Worm (Caenorhabditis elegans): ENCODE measurements around the gene F44E5.4.
A peak's percentile ranks its signal among the peaks of the same experiment; 100 is the strongest.

The F44E5.4 gene

ce11 chrII:11720819-11721218, 38.3 kb downstream of the F44E5.4 start:
- TF ChIP-seq nhr-19 (GFP tag; conservative IDR thresholded peaks at IDR 0.05) (no peak), snu-23 (GFP tag; optimal IDR thresholded peaks at IDR 0.05) (no peak), hlh-4 (tag; optimal IDR thresholded peaks at IDR 0.05) (no peak), elt-3 (tag; optimal IDR thresholded peaks at IDR 0.05) (no peak)

ce11 chrII:11720102-11720501, 39.0 kb downstream of the F44E5.4 start, which contains the start of gene F13D12.3:
F13D12.3 (plus strand) TSS chrII:11720402.
- TF ChIP-seq skn-1 (tag; optimal IDR thresholded peaks at IDR 0.05) (no peak), nhr-77 (tag; optimal IDR thresholded peaks at IDR 0.05) (no peak)

- TF ChIP-seq tbx-2 (tag; optimal IDR thresholded peaks at IDR 0.05) (no peak), blmp-1 (tag; optimal IDR thresholded peaks at IDR 0.05) (peak; percentile 2), lsy-2 (tag; optimal IDR thresholded peaks at IDR 0.05) (peak; percentile 17 to 21), unc-30 (tag; optimal IDR thresholded peaks at IDR 0.05) (no peak), nhr-71 (tag; optimal IDR thresholded peaks at IDR 0.05) (peak; percentile 30), efl-3 (GFP tag; optimal IDR thresholded peaks at IDR 0.05) (no peak), snu-23 (GFP tag; optimal IDR thresholded peaks at IDR 0.05) (peak; percentile 15)
These were observed 39.6 kb downstream of the F44E5.4 start for ce11 chrII:11719533-11719932.

- TF ChIP-seq efl-1 (optimal IDR thresholded peaks at IDR 0.05) = no peak
- TF ChIP-seq efl-1 (GFP tag; optimal IDR thresholded peaks at IDR 0.05 in 1 of 2) = peak in 1 of 2 experiments; percentile 43
- peak; percentile 75 for TF ChIP-seq snpc-4 (tag; optimal IDR thresholded peaks at IDR 0.05)
- no peak for TF ChIP-seq lin-39 (tag; optimal IDR thresholded peaks at IDR 0.05)
These were observed 44.4 kb downstream of the F44E5.4 start for ce11 chrII:11714728-11715127.

- TF ChIP-seq lin-13 (GFP tag; optimal IDR thresholded peaks at IDR 0.05) (no peak), fkh-10 (GFP tag; optimal IDR thresholded peaks at IDR 0.05) (no peak), pqm-1 (tag; optimal IDR thresholded peaks at IDR 0.05) (no peak), Y116A8C.19 (tag; optimal IDR thresholded peaks at IDR 0.05; ENCODE audit: borderline replicate concordance) (no peak), C04F5.9 (tag; optimal IDR thresholded peaks at IDR 0.05) (no peak), lin-39 (tag; optimal IDR thresholded peaks at IDR 0.05) (peak; percentile 54), efl-3 (GFP tag; optimal IDR thresholded peaks at IDR 0.05) (no peak), F16B12.6 (tag; optimal IDR thresholded peaks at IDR 0.05) (no peak), egl-13 (tag; optimal IDR thresholded peaks at IDR 0.05) (no peak), nhr-20 (tag; optimal IDR thresholded peaks at IDR 0.05) (peak; percentile 37), hlh-4 (tag; optimal IDR thresholded peaks at IDR 0.05) (no peak), lin-14 (GFP tag; optimal IDR thresholded peaks at IDR 0.05) (peak; percentile 83), C34B4.2 (tag; optimal IDR thresholded peaks at IDR 0.05) (no peak), egl-27 (tag; optimal IDR thresholded peaks at IDR 0.05) (no peak), ztf-11 (tag; optimal IDR thresholded peaks at IDR 0.05) (no peak), unc-30 (tag; optimal IDR thresholded peaks at IDR 0.05) (no peak), unc-62 (GFP tag; optimal IDR thresholded peaks at IDR 0.05) (no peak), mep-1 (tag; optimal IDR thresholded peaks at IDR 0.05) (no peak), fkh-8 (tag; optimal IDR thresholded peaks at IDR 0.05) (peak; percentile 18), blmp-1 (tag; optimal IDR thresholded peaks at IDR 0.05) (no peak), mdl-1 (tag; optimal IDR thresholded peaks at IDR 0.05) (peak in 1 of 2 experiments; percentile 45), mef-2 (tag; optimal IDR thresholded peaks at IDR 0.05) (no peak), unc-98 (GFP tag; IDR thresholded peaks at IDR 0.05) (no peak), pax-3 (tag; optimal IDR thresholded peaks at IDR 0.05) (no peak), jun-1 (tag; optimal IDR thresholded peaks at IDR 0.05) (no peak), nhr-85 (tag) (no peak), irx-1 (tag; optimal IDR thresholded peaks at IDR 0.05) (no peak), nhr-28 (tag; optimal IDR thresholded peaks at IDR 0.05) (no peak), snpc-4 (tag; optimal IDR thresholded peaks at IDR 0.05) (no peak), alr-1 (tag; optimal IDR thresholded peaks at IDR 0.05; ENCODE audit: borderline replicate concordance) (no peak), pag-3 (tag; optimal IDR thresholded peaks at IDR 0.05; ENCODE audit: borderline replicate concordance, insufficient read depth) (no peak), nhr-47 (tag; optimal IDR thresholded peaks at IDR 0.05) (peak; percentile 10), nhr-12 (tag; optimal IDR thresholded peaks at IDR 0.05) (no peak), swsn-7 (tag; optimal IDR thresholded peaks at IDR 0.05) (peak; percentile 39), hpl-2 (GFP tag; optimal IDR thresholded peaks at IDR 0.05) (no peak), tlp-1 (tag; optimal IDR thresholded peaks at IDR 0.05) (no peak)
These were observed 45.5 kb downstream of the F44E5.4 start, which contains the start of gene F13D12.10 for ce11 chrII:11713569-11713968. F13D12.10 (plus strand) TSS chrII:11713799.
